Worm (Caenorhabditis elegans) whole organism, early embryonic: ENCODE results near the gene C36E8.6.

Source experiments
- ama-1 ChIP-seq: fragments of 150-350 bp; optimal IDR thresholded peaks from 2 replicates; lab custom pipeline; 2014
- sea-1 ChIP-seq: fragments of 200-800 bp; sonication (Bioruptor generic); conservative IDR thresholded peaks from 2 replicates; pipeline ENCODE4 v1.3.6; 2022; ENCODE audit warnings: missing genetic modification characterization, missing compliant biosample characterization
- tbx-11 ChIP-seq: fragments of 200-800 bp; sonication (Bioruptor generic); IDR thresholded peaks from 2 replicates; pipeline ENCODE4 v1.3.6; 2022; ENCODE audit warnings: missing genetic modification characterization, missing compliant biosample characterization
- tra-4 ChIP-seq: sonication (generic microtip); optimal IDR thresholded peaks from 2 replicates; lab custom pipeline; 2017; ENCODE audit warnings: missing genetic modification characterization, missing compliant biosample characterization

- TF ChIP-seq tra-4 (tag; lab: Kevin White, UChicago) (no peak), tbx-11 (GFP tag; lab: Robert Waterston, UW) (no peak), ama-1 (lab: Kevin White, UChicago) (no peak), sea-1 (no peak)
Measured at ce11 chrIII:3959987-3960386, 27.9 kb upstream of the C36E8.6 start, which contains the start of gene R10E9.3.
